Fruit fly (Drosophila melanogaster): ENCODE data around the gene CG42852.

- TF ChIP-seq CG8478 (optimal IDR thresholded peaks at IDR 0.05) (no peak), CTCF (optimal IDR thresholded peaks at IDR 0.05) (peak; percentile 95 to 96)
Measured at dm6 chr3L:16711430-16712228, 43.7 kb upstream of the CG42852 start, which contains the start of the genes CG43954, Lasp and Dab.
